Worm (Caenorhabditis elegans) whole organism, L4/young adult: ENCODE results near the gene sdz-38.

ENCODE experiments used
- W03F9.2 ChIP-seq: fragments of 150-350 bp; optimal IDR thresholded peaks from 2 replicates; lab custom pipeline; 2014; ENCODE audit warnings: missing biosample characterization, missing genetic modification characterization
- dao-5 ChIP-seq: sonication (generic microtip); optimal IDR thresholded peaks from 2 replicates; lab custom pipeline; 2016; ENCODE audit warnings: missing genotype, missing genetic modification characterization, moderate library complexity, missing compliant biosample characterization
- him-1 ChIP-seq: sonication (generic microtip); optimal IDR thresholded peaks from 2 replicates; lab custom pipeline; 2016; ENCODE audit warnings: missing genotype, missing genetic modification reagents, missing genetic modification characterization, missing compliant biosample characterization

ce11 chrII:10010914-10011313, 29.3 kb upstream of the sdz-38 start:
- no peak for TF ChIP-seq W03F9.2
- no peak for TF ChIP-seq dao-5 (tag; lab: Kevin White, UChicago)
- TF ChIP-seq him-1 (tag; lab: Kevin White, UChicago) = no peak
